Fruit fly (Drosophila melanogaster): ENCODE results near the gene RpS27A.

Gene RpS27A

DNA sequence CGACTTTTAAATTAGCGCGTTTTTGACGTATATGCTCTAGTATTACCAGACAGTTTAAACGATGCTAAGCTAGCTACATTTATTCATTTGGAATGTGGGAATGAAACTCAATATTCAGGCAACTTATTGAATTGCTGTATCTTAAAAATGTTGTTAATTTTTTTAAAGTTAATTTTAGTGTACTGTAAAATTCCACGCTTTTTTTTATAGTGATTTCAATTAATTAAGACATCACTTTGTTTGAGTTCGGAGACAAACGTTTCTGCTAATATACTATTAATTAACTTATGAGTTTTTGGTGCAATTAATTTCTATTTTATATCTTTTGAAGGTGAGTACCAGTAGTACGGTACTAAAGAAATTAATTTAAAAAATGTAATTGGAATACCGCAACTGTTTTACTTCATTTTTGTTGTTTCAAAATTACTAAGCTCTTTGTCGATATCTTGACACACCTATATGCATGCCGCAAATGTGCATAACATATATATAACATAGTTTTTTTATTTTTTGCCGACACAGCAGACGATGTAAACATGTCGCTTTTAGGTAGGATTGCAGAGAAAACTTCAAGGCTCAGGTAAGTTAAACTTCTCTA is 21.8 kb upstream of the RpS27A start, which contains the start of the genes Cdk1 and mRpS7 (continued):
- TF ChIP-seq HLH3B (GFP tag; IDR thresholded peaks at IDR 0.05) = no peak
- TF ChIP-seq CG17802 (tag; optimal IDR thresholded peaks at IDR 0.05) = peak; percentile 85
- no peak for TF ChIP-seq CG31365 (tag; optimal IDR thresholded peaks at IDR 0.05)
- peak; percentile 59 for TF ChIP-seq D19B (GFP tag; optimal IDR thresholded peaks at IDR 0.05)
- TF ChIP-seq Dbx (GFP tag; IDR thresholded peaks at IDR 0.05) = peak; percentile 63; the same call in 2 of the 3 replicates
- no peak for TF ChIP-seq CG7745 (tag; optimal IDR thresholded peaks at IDR 0.05)
- peak; percentile 71 for TF ChIP-seq dmrt11E (tag; optimal IDR thresholded peaks at IDR 0.05)
- TF ChIP-seq kni (GFP tag; optimal IDR thresholded peaks at IDR 0.05) = no peak
- TF ChIP-seq bigmax (GFP tag; optimal IDR thresholded peaks at IDR 0.05) = no peak
- TF ChIP-seq CG3407 (GFP tag; optimal IDR thresholded peaks at IDR 0.05) = peak; percentile 44
- peak; percentile 76 for TF ChIP-seq NfI (GFP tag; optimal IDR thresholded peaks at IDR 0.05)
- no peak; the same call in 1 of the 2 replicates for TF ChIP-seq lmd (GFP tag; IDR thresholded peaks at IDR 0.05)
- TF ChIP-seq ewg (GFP tag; optimal IDR thresholded peaks at IDR 0.05) = peak; percentile 52
- TF ChIP-seq fu2 (GFP tag; optimal IDR thresholded peaks at IDR 0.05) = peak; percentile 29
- peak; percentile 28 for TF ChIP-seq BtbVII (GFP tag; optimal IDR thresholded peaks at IDR 0.05)
- TF ChIP-seq Oaz (GFP tag; IDR thresholded peaks at IDR 0.05) = peak; percentile 45
- no peak for TF ChIP-seq ato (GFP tag; IDR thresholded peaks at IDR 0.05; ENCODE audit: partially characterized antibody)
- TF ChIP-seq Mes4 (GFP tag; optimal IDR thresholded peaks at IDR 0.05) = peak; percentile 47
- TF ChIP-seq ase (GFP tag; IDR thresholded peaks at IDR 0.05) = peak; percentile 60; the same call in 2 of the 3 replicates
- no peak for TF ChIP-seq Tbp (GFP tag; optimal IDR thresholded peaks at IDR 0.05)
- peak; percentile 63 for TF ChIP-seq pho (GFP tag; optimal IDR thresholded peaks at IDR 0.05)
- peak; percentile 45 for TF ChIP-seq CG1529 (GFP tag; optimal IDR thresholded peaks at IDR 0.05)
- peak; percentile 26 for TF ChIP-seq CG30431 (GFP tag; optimal IDR thresholded peaks at IDR 0.05)
- TF ChIP-seq salm (tag; optimal IDR thresholded peaks at IDR 0.05) = peak; percentile 66
- peak; percentile 87 for TF ChIP-seq CG8924 (tag; optimal IDR thresholded peaks at IDR 0.05)
- peak; percentile 75 for TF ChIP-seq CG18599 (GFP tag; optimal IDR thresholded peaks at IDR 0.05)
- TF ChIP-seq kah (GFP tag; optimal IDR thresholded peaks at IDR 0.05) = no peak
- TF ChIP-seq mam (GFP tag; optimal IDR thresholded peaks at IDR 0.05) = peak; percentile 56
- TF ChIP-seq CG11696 (GFP tag; IDR thresholded peaks at IDR 0.05) = 0 out of 2 replicates have a peak, but pooled peaks have one; percentile 51
- no peak for TF ChIP-seq org-1 (GFP tag; optimal IDR thresholded peaks at IDR 0.05)
- no peak for TF ChIP-seq pros (GFP tag; optimal IDR thresholded peaks at IDR 0.05)
- TF ChIP-seq wor (GFP tag; IDR thresholded peaks at IDR 0.05) = peak; percentile 56; the same call in 1 of the 2 replicates
- TF ChIP-seq CG11093 (GFP tag; IDR thresholded peaks at IDR 0.05) = 0 out of 3 replicates have a peak, but pooled peaks have one; percentile 16
- no peak for TF ChIP-seq CG1832 (GFP tag; optimal IDR thresholded peaks at IDR 0.05)
- peak; percentile 70 for TF ChIP-seq CG17829 (tag; optimal IDR thresholded peaks at IDR 0.05)
- no peak for TF ChIP-seq amos (GFP tag; IDR thresholded peaks at IDR 0.05; ENCODE audit: partially characterized antibody)
- TF ChIP-seq Ravus (GFP tag; IDR thresholded peaks at IDR 0.05) = no peak; the same call in 1 of the 2 replicates
- peak; percentile 70 for TF ChIP-seq CG10979 (tag; optimal IDR thresholded peaks at IDR 0.05)
- peak; percentile 79 for TF ChIP-seq Atf6 (GFP tag; IDR thresholded peaks at IDR 0.05)
- peak; percentile 61 for TF ChIP-seq trem (tag; optimal IDR thresholded peaks at IDR 0.05)
- TF ChIP-seq CG12155 (GFP tag; optimal IDR thresholded peaks at IDR 0.05) = peak; percentile 69
- TF ChIP-seq CG14965 (GFP tag; optimal IDR thresholded peaks at IDR 0.05; ENCODE audit: borderline replicate concordance) = no peak
- TF ChIP-seq CG2199 (GFP tag; IDR thresholded peaks at IDR 0.05) = no peak
- peak; percentile 60 for TF ChIP-seq trh (GFP tag; optimal IDR thresholded peaks at IDR 0.05)
- TF ChIP-seq CG4820 (GFP tag; optimal IDR thresholded peaks at IDR 0.05) = peak; percentile 70
- no peak for TF ChIP-seq danr (GFP tag; IDR thresholded peaks at IDR 0.05)
- TF ChIP-seq run (tag; optimal IDR thresholded peaks at IDR 0.05) = no peak
- TF ChIP-seq CG3838 (GFP tag; optimal IDR thresholded peaks at IDR 0.05) = peak; percentile 63
- no peak for TF ChIP-seq CG15073 (GFP tag; optimal IDR thresholded peaks at IDR 0.05)
- TF ChIP-seq sd (tag; optimal IDR thresholded peaks at IDR 0.05) = peak; percentile 59
